Fruit fly (Drosophila melanogaster): ENCODE measurements around the gene dgt1.

Gene dgt1

dm6 chr3R:29816266-29816665 is 41.0 kb downstream of the dgt1 start, which contains the start of gene Vps16B:
Vps16B (minus strand) TSS chr3R:29816451.
- TF ChIP-seq h (GFP tag; optimal IDR thresholded peaks at IDR 0.05) (no peak), dmrt93B (GFP tag; optimal IDR thresholded peaks at IDR 0.05) (no peak), Hnf4 (GFP tag; optimal IDR thresholded peaks at IDR 0.05) (no peak), sv (GFP tag; optimal IDR thresholded peaks at IDR 0.05) (no peak), pan (optimal IDR thresholded peaks at IDR 0.05) (no peak), rgr (GFP tag; optimal IDR thresholded peaks at IDR 0.05) (no peak)

dm6 chr3R:29806682-29807393 is 50.5 kb downstream of the dgt1 start, which contains the start of the genes ca and ncd:
ca (plus strand) TSS chr3R:29806811.
ncd (minus strand) TSS chr3R:29807127.
- no peak for TF ChIP-seq ey (GFP tag; optimal IDR thresholded peaks at IDR 0.05)
- TF ChIP-seq lola (GFP tag; optimal IDR thresholded peaks at IDR 0.05) = no peak
- no peak for TF ChIP-seq br (GFP tag; optimal IDR thresholded peaks at IDR 0.05)
- no peak for TF ChIP-seq jim (GFP tag; optimal IDR thresholded peaks at IDR 0.05)
- TF ChIP-seq Abd-B (GFP tag; optimal IDR thresholded peaks at IDR 0.05) = no peak
